Worm (Caenorhabditis elegans) whole organism, early embryonic: ENCODE data around the gene str-123.

ENCODE experiments used
- F13C5.2 ChIP-seq: sonication (generic microtip); optimal IDR thresholded peaks from 2 replicates; lab custom pipeline; 2017; ENCODE audit warnings: mild to moderate bottlenecking, missing genetic modification characterization, inconsistent platforms, missing compliant biosample characterization
- aly-1 ChIP-seq: sonication (generic microtip); optimal IDR thresholded peaks from 2 replicates; lab custom pipeline; 2016; ENCODE audit warnings: missing genetic modification characterization, missing compliant biosample characterization
- ama-1 ChIP-seq: fragments of 150-350 bp; optimal IDR thresholded peaks from 2 replicates; lab custom pipeline; 2014
- ceh-13 ChIP-seq: fragments of 200-800 bp; sonication (Bioruptor generic); optimal IDR thresholded peaks from 2 replicates; lab custom pipeline; 2018; ENCODE audit warnings: mild to moderate bottlenecking, missing genetic modification characterization, missing compliant biosample characterization
- ceh-36 ChIP-seq: sonication (generic microtip); optimal IDR thresholded peaks from 2 replicates; lab custom pipeline; 2016; ENCODE audit warnings: missing genetic modification characterization, inconsistent platforms, missing compliant biosample characterization
- ets-7 ChIP-seq: sonication (generic microtip); optimal IDR thresholded peaks from 2 replicates; lab custom pipeline; 2016; ENCODE audit warnings: missing genotype, missing genetic modification characterization, missing compliant biosample characterization
- flt-1 ChIP-seq: fragments of 200-800 bp; sonication (Bioruptor generic); IDR thresholded peaks from 2 replicates; pipeline ENCODE4 v1.3.6; 2022; ENCODE audit warnings: missing genetic modification characterization, missing compliant biosample characterization
- hnd-1 ChIP-seq: sonication (generic microtip); optimal IDR thresholded peaks from 2 replicates; lab custom pipeline; 2016; ENCODE audit warnings: missing genetic modification characterization, missing compliant biosample characterization
- pes-1 ChIP-seq: fragments of 200-800 bp; sonication (Bioruptor generic); IDR thresholded peaks from 2 replicates; pipeline ENCODE4 v1.3.6; 2022; ENCODE audit warnings: missing genetic modification reagents, missing genetic modification characterization, missing compliant biosample characterization
- scrt-1 ChIP-seq: fragments of 200-800 bp; sonication (Bioruptor generic); IDR thresholded peaks from 2 replicates; pipeline ENCODE4 v1.3.6; 2022; ENCODE audit warnings: missing genetic modification characterization, missing compliant biosample characterization
- tbx-11 ChIP-seq: fragments of 200-800 bp; sonication (Bioruptor generic); IDR thresholded peaks from 2 replicates; pipeline ENCODE4 v1.3.6; 2022; ENCODE audit warnings: missing genetic modification characterization, missing compliant biosample characterization

DNA sequence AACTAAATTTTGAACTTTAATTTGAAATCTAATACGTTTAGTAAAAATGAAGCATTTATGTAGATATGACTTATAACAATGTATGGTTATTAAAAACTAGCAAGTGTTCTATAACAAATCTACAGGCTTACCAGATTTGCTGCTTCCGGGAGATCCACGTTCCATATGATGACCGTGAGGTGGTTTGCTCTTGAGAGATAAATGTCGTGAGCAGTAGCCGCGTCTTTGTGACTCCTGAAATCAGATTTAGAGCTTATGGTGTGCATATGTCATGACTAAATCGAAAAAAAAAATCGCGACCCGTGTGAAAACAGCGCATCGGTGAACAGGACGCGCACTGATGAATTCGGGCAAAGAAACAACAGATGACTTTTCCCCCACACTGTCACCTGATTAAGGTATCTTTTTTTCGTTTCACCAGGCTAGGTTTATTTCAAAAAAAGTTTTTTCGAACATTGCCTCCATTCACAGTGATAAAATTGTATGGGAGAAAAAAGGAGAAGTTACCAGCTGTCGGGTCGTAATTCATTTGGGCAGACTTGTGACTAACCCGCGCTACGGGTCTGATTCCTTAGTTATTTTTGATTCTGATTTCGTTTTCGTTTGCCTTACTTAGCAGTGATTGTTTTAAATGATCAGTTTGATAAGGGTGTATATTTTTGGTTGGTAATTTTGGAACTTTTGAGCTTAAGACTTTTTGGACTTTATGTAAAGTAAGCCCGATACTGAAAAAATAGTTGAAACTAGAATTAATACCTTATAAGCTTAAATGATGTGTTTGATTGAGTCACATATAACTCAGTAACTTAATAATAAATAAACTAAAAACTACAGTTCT is 18.2 kb downstream of the str-123 start, which contains the start of gene nhr-27:
- TF ChIP-seq ama-1 (lab: Kevin White, UChicago) (no peak), scrt-1 (GFP tag; lab: Robert Waterston, UW) (no peak), ceh-13 (GFP tag; lab: Kevin White, UChicago) (no peak), F13C5.2 (tag; lab: Kevin White, UChicago) (no peak), pes-1 (GFP tag; lab: Robert Waterston, UW) (no peak), hnd-1 (tag; lab: Kevin White, UChicago) (no peak), ceh-36 (tag; lab: Kevin White, UChicago) (no peak), tbx-11 (no peak), aly-1 (no peak), flt-1 (GFP tag; lab: Robert Waterston, UW) (no peak), ets-7 (tag; lab: Kevin White, UChicago) (no peak)
